Worm (Caenorhabditis elegans): ENCODE measurements around the gene tmem-131.
A peak's percentile ranks its signal among the peaks of the same experiment; 100 is the strongest.

DNA sequence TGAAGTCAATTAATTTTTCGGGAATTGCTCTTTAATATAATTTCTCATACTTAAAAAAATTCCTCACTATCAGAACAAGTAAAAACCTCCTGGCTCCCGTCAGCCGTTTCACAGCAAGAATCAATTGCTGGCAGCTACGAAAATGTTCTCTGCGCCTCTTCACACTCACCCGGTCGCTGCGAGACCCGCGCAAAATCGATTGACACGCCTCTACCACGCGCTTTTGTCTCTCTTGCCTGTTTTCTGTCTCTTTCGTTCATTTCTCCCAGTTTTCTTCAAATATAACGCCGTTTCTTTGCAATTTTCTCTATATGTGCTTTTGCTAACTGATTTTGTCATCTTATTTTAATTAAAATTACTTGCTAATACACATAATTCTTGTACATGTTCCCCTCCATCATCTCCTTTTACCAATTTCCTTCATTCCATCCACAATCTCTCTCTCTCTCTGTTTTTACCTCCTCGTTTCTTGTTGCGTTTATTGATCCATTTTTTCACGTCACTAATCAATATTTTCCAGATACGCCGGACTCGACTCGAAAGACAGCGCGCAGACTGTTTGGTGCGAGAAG lies 26.5 kb upstream of the tmem-131 start, which contains the start of gene pcf-11:
- peak; percentile 13 for TF ChIP-seq blmp-1 (tag; optimal IDR thresholded peaks at IDR 0.05)
- peak; percentile 25 for TF ChIP-seq dsc-1 (tag; optimal IDR thresholded peaks at IDR 0.05)
- TF ChIP-seq lin-15B (tag; optimal IDR thresholded peaks at IDR 0.05) = no peak
- TF ChIP-seq ama-1 (optimal IDR thresholded peaks at IDR 0.05) = peak; percentile 53
- peak; percentile 58 for TF ChIP-seq skn-1 (tag; optimal IDR thresholded peaks at IDR 0.05)
- peak; percentile 45 for TF ChIP-seq tbx-2 (tag; optimal IDR thresholded peaks at IDR 0.05)
